Worm (Caenorhabditis elegans): Measurements from ENCODE around the gene srg-28.

DNA sequence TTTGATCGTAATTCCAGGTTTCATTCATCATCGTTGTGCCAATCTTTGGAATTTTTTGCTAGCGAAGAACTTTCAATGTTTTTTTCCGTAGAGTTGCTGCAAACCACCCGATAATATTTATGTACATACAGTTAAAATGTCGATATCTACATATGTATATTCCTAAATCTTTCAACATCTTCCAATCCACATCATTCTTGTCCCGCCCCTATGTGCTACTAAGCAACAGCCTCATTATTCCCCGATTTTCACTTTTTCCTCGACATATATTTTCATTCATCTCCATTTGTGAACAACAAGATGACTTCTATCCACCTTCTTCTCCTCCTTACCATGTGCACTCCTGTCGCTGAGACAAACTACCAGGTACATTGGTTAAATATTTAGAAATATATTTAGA is 37.4 kb downstream of the srg-28 start, which contains the start of gene C35A11.3:
- no peak for TF ChIP-seq mdl-1 (tag; optimal IDR thresholded peaks at IDR 0.05)
- no peak for TF ChIP-seq pqm-1 (tag; optimal IDR thresholded peaks at IDR 0.05)
- no peak for TF ChIP-seq unc-130 (tag; optimal IDR thresholded peaks at IDR 0.05)
- no peak for TF ChIP-seq ztf-11 (tag; optimal IDR thresholded peaks at IDR 0.05)
- TF ChIP-seq unc-98 (GFP tag; IDR thresholded peaks at IDR 0.05): no peak
- no peak for TF ChIP-seq vab-15 (tag; optimal IDR thresholded peaks at IDR 0.05)
- no peak for TF ChIP-seq grh-1 (GFP tag; IDR thresholded peaks at IDR 0.05)
- no peak for TF ChIP-seq unc-62 (GFP tag; optimal IDR thresholded peaks at IDR 0.05)
- TF ChIP-seq dsc-1 (tag; optimal IDR thresholded peaks at IDR 0.05): no peak
- no peak for TF ChIP-seq skn-1 (tag; optimal IDR thresholded peaks at IDR 0.05)
